Fruit fly (Drosophila melanogaster): ENCODE measurements around the gene ais.

ais gene

dm6 chr3L:17804511-17804910 lies at the start of gene ais:
ais (minus strand) TSS chr3L:17804715.
- peak; percentile 30 for TF ChIP-seq CG17801 (GFP tag; optimal IDR thresholded peaks at IDR 0.05; ENCODE audit: partially characterized antibody)

DNA sequence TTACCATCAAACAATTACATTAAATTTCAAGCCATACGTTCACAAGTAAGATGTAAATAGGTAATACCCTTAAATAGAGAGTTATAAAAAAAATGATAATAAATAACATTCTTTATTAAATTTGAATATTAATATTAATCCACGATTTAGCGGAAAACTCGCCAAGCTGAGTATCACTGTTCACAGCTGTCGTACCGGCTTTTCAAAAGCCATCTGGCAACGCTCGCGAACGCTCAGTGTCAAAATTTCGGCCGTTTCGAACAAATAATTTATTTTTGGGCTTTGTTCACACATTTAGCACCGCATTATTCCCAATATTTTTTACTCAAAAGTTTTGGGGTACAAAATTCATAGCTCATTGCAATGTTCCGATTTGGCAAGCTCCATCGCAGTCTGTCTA lies 45.0 kb upstream of the ais start, which contains the start of gene TrpRS-m:
Gene TrpRS-m (plus strand): TSS at position 211 of the 400 bp plus-strand sequence.
- TF ChIP-seq CG17801 (GFP tag; optimal IDR thresholded peaks at IDR 0.05; ENCODE audit: partially characterized antibody) = no peak

- peak; percentile 5 for TF ChIP-seq CG17801 (GFP tag; optimal IDR thresholded peaks at IDR 0.05; ENCODE audit: partially characterized antibody)
Observed at dm6 chr3L:17846982-17847355, 42.5 kb upstream of the ais start.

DNA sequence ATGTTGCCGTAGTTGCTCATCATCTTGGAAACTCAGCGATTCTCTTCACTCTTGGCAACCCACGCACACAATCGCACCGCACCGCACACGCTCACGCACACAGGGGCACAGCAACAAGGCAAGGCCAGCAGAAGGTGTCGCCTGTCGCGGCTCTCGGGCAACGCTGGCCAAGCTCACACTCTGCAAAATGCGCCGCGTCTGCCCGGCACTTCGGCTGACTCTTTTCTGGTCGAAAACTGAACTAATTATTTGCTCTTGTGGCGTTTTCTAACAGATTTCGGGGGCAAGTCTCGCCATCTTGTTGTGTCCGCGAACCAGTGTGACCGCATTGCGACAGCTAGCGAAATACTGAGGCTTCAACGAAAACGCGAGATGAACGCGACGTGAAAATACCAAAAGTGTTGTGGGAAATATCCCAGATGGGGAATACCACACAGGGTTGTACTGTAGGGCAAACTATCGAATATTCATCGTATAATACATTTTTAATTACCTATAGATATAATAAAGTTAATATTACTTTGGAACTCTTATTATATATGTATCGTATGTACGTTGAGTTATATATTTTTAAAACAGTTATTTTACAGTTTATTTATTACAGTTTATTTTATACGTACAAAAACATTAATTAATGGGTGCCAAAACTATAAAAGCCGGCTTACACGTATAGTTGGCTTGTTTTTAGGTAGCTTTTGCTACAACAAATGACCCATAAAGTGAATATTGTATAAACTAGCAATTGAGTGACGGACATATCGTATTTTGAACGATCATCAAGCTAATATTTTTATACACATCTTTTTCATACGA lies 41.9 kb upstream of the ais start, which contains the start of the genes MED19 and CG7430:
Gene MED19 (minus strand): TSS at position 333 of the 813 bp plus-strand sequence.
Gene CG7430 (plus strand): TSS at position 748 of the 813 bp plus-strand sequence.
- peak; percentile 67 for TF ChIP-seq CG17801 (GFP tag; optimal IDR thresholded peaks at IDR 0.05; ENCODE audit: partially characterized antibody)

dm6 chr3L:17842892-17843703 lies 38.6 kb upstream of the ais start, which contains the start of gene CG5567:
CG5567 (minus strand) TSS chr3L:17843544.
- TF ChIP-seq CG17801 (GFP tag; optimal IDR thresholded peaks at IDR 0.05; ENCODE audit: partially characterized antibody) = peak; percentile 11

DNA sequence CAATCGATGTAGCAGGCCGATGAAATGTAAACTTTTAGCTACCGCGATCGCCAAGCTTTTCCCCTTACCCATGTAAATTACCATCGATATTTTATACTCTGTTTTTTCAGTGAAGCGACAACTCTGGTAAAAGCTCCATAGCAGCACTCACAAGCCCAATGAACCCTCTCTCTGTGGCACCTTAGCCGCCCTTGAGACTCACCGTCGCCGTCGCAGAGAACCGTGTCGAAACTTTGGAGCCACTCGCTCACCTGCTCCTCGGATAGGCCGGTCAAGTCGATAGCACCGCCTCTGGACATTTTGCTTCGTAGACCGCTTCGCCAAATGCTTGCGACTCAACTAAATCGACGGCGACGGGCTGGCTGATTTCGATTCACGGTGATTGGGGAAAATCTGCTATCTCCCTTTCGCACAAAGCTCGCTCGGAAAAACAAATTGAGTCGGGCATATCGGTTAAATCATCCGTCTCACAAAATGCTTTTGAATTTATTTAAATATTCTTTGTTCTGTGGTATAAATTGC lies 36.6 kb upstream of the ais start, which contains the start of gene CG5577:
Gene CG5577 (minus strand): TSS at position 343 of the 522 bp plus-strand sequence.
- TF ChIP-seq CG17801 (GFP tag; optimal IDR thresholded peaks at IDR 0.05; ENCODE audit: partially characterized antibody) = peak; percentile 73

dm6 chr3L:17835074-17835473 lies 30.6 kb upstream of the ais start, which contains the start of gene CG32189:
CG32189 (minus strand) TSS chr3L:17835174.
- TF ChIP-seq CG17801 (GFP tag; optimal IDR thresholded peaks at IDR 0.05; ENCODE audit: partially characterized antibody) = no peak

DNA sequence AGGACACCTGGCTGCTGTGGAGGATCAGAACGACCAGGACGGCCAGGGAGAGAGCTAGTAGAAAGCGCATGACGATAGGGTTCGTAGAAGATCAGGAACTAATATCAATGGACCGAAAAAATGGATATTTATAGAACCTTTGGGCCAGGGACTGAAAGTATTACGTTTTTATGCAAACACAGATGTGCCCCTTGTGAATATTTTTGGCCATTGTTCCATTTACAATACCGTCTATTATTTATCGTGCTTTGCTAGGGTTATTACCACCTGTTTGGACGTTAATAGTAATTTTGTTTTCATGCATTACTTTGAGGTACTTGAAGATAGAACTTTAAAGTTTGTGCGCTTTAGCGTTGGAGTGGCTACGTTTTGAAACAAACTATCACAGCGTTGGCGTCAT lies 29.0 kb upstream of the ais start, which contains the start of gene CG32188:
Gene CG32188 (minus strand): TSS at position 101 of the 400 bp plus-strand sequence.
- TF ChIP-seq CG17801 (GFP tag; optimal IDR thresholded peaks at IDR 0.05; ENCODE audit: partially characterized antibody) = no peak

DNA sequence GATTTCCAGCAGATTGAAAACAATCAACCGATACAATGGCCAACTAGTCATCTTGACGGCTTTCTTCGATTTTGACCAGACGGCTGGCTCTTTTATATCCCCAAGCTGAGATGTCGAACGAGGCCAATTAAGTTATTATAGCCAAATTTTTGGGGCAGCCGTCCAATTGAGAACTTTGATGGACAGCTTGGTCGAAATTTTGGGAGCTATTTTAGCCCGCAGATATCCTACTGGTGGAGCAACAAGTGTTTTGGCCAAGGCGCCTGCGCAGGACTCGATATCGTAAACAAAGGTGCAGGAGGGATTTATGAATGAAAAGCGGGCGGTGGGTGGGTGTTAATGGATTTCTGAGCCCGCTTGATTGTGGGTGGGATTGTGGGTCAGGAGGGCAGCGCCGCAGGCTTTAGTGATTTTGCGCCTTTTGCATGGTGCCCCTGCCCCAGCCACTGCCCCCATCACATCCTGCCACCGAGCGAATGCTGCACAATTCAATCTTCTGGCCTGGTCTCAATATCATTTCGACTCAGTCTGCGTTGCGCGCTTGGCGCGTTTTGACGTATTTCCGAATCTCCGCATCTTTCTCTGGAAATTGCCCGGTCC lies 18.4 kb upstream of the ais start, which contains the start of the genes Ir75c and Grd:
Gene Ir75c (minus strand): TSS at position 51 of the 600 bp plus-strand sequence.
Gene Grd (plus strand): TSS at position 550 of the 600 bp plus-strand sequence.
- no peak for TF ChIP-seq CG17801 (GFP tag; optimal IDR thresholded peaks at IDR 0.05; ENCODE audit: partially characterized antibody)

dm6 chr3L:17820093-17820492 lies 15.6 kb upstream of the ais start, which contains the start of gene Ir75b:
Ir75b (minus strand) TSS chr3L:17820193.
- no peak for TF ChIP-seq CG17801 (GFP tag; optimal IDR thresholded peaks at IDR 0.05; ENCODE audit: partially characterized antibody)

- TF ChIP-seq CG17801 (GFP tag; optimal IDR thresholded peaks at IDR 0.05; ENCODE audit: partially characterized antibody) = no peak
Observed at dm6 chr3L:17817821-17818220, 13.3 kb upstream of the ais start, which contains the start of gene Ir75a. Ir75a (minus strand) TSS chr3L:17817921.

dm6 chr3L:17814036-17814435 lies 9.5 kb upstream of the ais start, which contains the start of gene Cln3:
Cln3 (minus strand) TSS chr3L:17814119.
- TF ChIP-seq CG17801 (GFP tag; optimal IDR thresholded peaks at IDR 0.05; ENCODE audit: partially characterized antibody) = peak; percentile 50

- TF ChIP-seq CG17801 (GFP tag; optimal IDR thresholded peaks at IDR 0.05; ENCODE audit: partially characterized antibody) = no peak
Observed at dm6 chr3L:17808597-17809213, 4.2 kb upstream of the ais start, which contains the start of gene CG32191. CG32191 (minus strand) TSS chr3L:17809146.
